Worm (Caenorhabditis elegans) whole organism, L1 larva: ENCODE results near the gene F23A7.4.

ENCODE experiments used
- C04F5.9 ChIP-seq: sonication (generic microtip); optimal IDR thresholded peaks from 2 replicates; lab custom pipeline; 2016; ENCODE audit warnings: missing genetic modification characterization, missing compliant biosample characterization
- alr-1 ChIP-seq: fragments of 200-800 bp; sonication (Bioruptor generic); optimal IDR thresholded peaks from 2 replicates; lab custom pipeline; 2018; ENCODE audit warnings: borderline replicate concordance, mild to moderate bottlenecking, missing genetic modification characterization, missing compliant biosample characterization
- aly-2 ChIP-seq: fragments of 150-350 bp; optimal IDR thresholded peaks from 2 replicates; lab custom pipeline; 2014; ENCODE audit warnings: missing biosample characterization, missing genetic modification characterization
- ceh-90 ChIP-seq: sonication (generic microtip); optimal IDR thresholded peaks from 2 replicates; lab custom pipeline; 2016; ENCODE audit warnings: missing genetic modification characterization, missing compliant biosample characterization
- elt-2 ChIP-seq: sonication (generic microtip); optimal IDR thresholded peaks from 2 replicates; lab custom pipeline; 2016; ENCODE audit warnings: missing genetic modification characterization, mild to moderate bottlenecking, inconsistent platforms, missing compliant biosample characterization, missing genetic modification reagents
- fos-1 ChIP-seq: fragments of 150-350 bp; optimal IDR thresholded peaks from 2 replicates; lab custom pipeline; 2014; ENCODE audit warnings: missing biosample characterization, missing genetic modification characterization
- hpl-2 ChIP-seq: fragments of 150-350 bp; optimal IDR thresholded peaks from 2 replicates; lab custom pipeline; 2014; ENCODE audit warnings: missing biosample characterization, missing genetic modification reagents, missing genetic modification characterization
- nhr-12 ChIP-seq: sonication (generic microtip); optimal IDR thresholded peaks from 2 replicates; lab custom pipeline; 2017; ENCODE audit warnings: missing biosample characterization, missing genetic modification characterization
- nhr-76 ChIP-seq: sonication (generic microtip); optimal IDR thresholded peaks from 2 replicates; lab custom pipeline; 2017; ENCODE audit warnings: missing biosample characterization, missing genetic modification characterization
- pqm-1 ChIP-seq: sonication (generic microtip); optimal IDR thresholded peaks from 3 replicates; lab custom pipeline; 2017; ENCODE audit warnings: missing biosample characterization, missing genetic modification characterization
- snpc-4 ChIP-seq: fragments of 150-350 bp; optimal IDR thresholded peaks from 2 replicates; lab custom pipeline; 2014; ENCODE audit warnings: missing biosample characterization, missing genetic modification characterization
- zag-1 ChIP-seq: fragments of 150-350 bp; optimal IDR thresholded peaks from 2 replicates; lab custom pipeline; 2014; ENCODE audit warnings: missing biosample characterization, missing genetic modification characterization
- ztf-11 ChIP-seq, 2 experiments: sonication (generic microtip); optimal IDR thresholded peaks; 2 replicates each; lab custom pipeline; 2016 to 2017; ENCODE audit warnings: missing genetic modification characterization in 2 of 2, missing biosample characterization in 1 of 2, missing compliant biosample characterization in 1 of 2

DNA sequence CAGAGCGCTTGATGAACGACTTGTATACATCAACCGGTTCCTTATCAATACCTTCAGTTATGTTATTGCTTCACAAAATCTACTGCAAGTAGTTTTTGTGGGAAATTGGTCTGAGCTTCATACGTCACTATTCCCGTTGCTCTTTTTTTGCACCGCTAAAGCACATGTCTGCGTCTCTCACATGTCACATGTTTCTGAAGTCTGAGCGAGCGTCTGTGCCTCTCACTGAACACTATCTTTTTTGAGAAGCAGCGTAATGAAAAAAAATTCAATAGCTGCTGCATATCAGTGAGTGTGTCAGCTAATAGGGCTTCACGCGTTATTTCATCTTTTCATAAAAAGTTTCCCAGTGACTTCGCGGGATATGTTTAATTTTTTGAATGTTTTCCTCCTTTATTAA, 5.9 kb downstream of the F23A7.4 start:
- TF ChIP-seq zag-1 (tag; lab: Kevin White, UChicago) = no peak
- TF ChIP-seq nhr-12 (tag; lab: Kevin White, UChicago) = no peak
- TF ChIP-seq snpc-4 = no peak
- TF ChIP-seq alr-1 = no peak
- TF ChIP-seq elt-2 (tag; lab: Kevin White, UChicago) = no peak
- TF ChIP-seq C04F5.9 = no peak
- TF ChIP-seq hpl-2 = no peak
- TF ChIP-seq fos-1 (tag; lab: Kevin White, UChicago) = no peak
- TF ChIP-seq nhr-76 (tag; lab: Kevin White, UChicago) = no peak
- no peak for TF ChIP-seq pqm-1 (tag; lab: Kevin White, UChicago)
- TF ChIP-seq ceh-90 = no peak
- no peak for TF ChIP-seq aly-2 (tag; lab: Kevin White, UChicago)
- no peak for TF ChIP-seq ztf-11 (tag; optimal IDR thresholded peaks at IDR 0.05; lab: Kevin White, UChicago)
